Fruit fly (Drosophila melanogaster) whole organism, embryonic: ENCODE measurements around the gene Smu1.

Experiments
- Ada2b ChIP-seq: fragments of 200-800 bp; sonication (Bioruptor generic); IDR thresholded peaks from 2 replicates; pipeline ENCODE4 v1.3.6; 2022; ENCODE audit warnings: missing biosample characterization, missing genetic modification characterization
- Atf6 ChIP-seq: fragments of 200-800 bp; sonication (Bioruptor generic); IDR thresholded peaks from 2 replicates; pipeline ENCODE4 v1.3.6; 2022; ENCODE audit warnings: missing biosample characterization, missing genetic modification characterization
- Blimp-1 ChIP-seq: fragments of 200-800 bp; sonication (Bioruptor generic); optimal IDR thresholded peaks from 3 replicates; lab custom pipeline; 2018; ENCODE audit warnings: missing biosample characterization, missing genetic modification characterization, mild to moderate bottlenecking, moderate library complexity, missing genetic modification reagents
- CG10147 ChIP-seq: fragments of 200-800 bp; sonication (Bioruptor generic); optimal IDR thresholded peaks from 2 replicates; lab custom pipeline; 2019; ENCODE audit warnings: missing biosample characterization, mild to moderate bottlenecking, missing genetic modification characterization, moderate library complexity
- CG10462 ChIP-seq: fragments of 200-800 bp; sonication (Bioruptor generic); optimal IDR thresholded peaks from 2 replicates; lab custom pipeline; 2016; ENCODE audit warnings: missing biosample characterization, missing genetic modification characterization
- CG11085 ChIP-seq: fragments of 200-800 bp; sonication (Bioruptor generic); IDR thresholded peaks from 2 replicates; pipeline ENCODE4 v1.3.6; 2022; ENCODE audit warnings: missing biosample characterization, missing genetic modification characterization
- CG11247 ChIP-seq: fragments of 200-800 bp; sonication (Bioruptor generic); IDR thresholded peaks from 2 replicates; pipeline ENCODE4 v1.3.6; 2022; ENCODE audit warnings: missing biosample characterization, missing genetic modification characterization
- CG12236 ChIP-seq: fragments of 200-800 bp; sonication (Bioruptor generic); optimal IDR thresholded peaks from 2 replicates; lab custom pipeline; 2016; ENCODE audit warnings: missing biosample characterization, missing genetic modification characterization
- CG13296 ChIP-seq: fragments of 200-800 bp; sonication (Bioruptor generic); optimal IDR thresholded peaks from 3 replicates; lab custom pipeline; 2018; ENCODE audit warnings: missing biosample characterization, mild to moderate bottlenecking, missing genetic modification characterization
- CG13894 ChIP-seq: fragments of 200-800 bp; sonication (Bioruptor generic); optimal IDR thresholded peaks from 3 replicates; lab custom pipeline; 2018; ENCODE audit warnings: missing biosample characterization, mild to moderate bottlenecking, missing genetic modification characterization, moderate library complexity
- CG15011 ChIP-seq: fragments of 200-800 bp; sonication (Bioruptor generic); optimal IDR thresholded peaks from 3 replicates; lab custom pipeline; 2018; ENCODE audit warnings: missing biosample characterization, mild to moderate bottlenecking, missing genetic modification characterization
- CG15073 ChIP-seq: fragments of 200-800 bp; sonication (Bioruptor generic); optimal IDR thresholded peaks from 2 replicates; lab custom pipeline; 2016; ENCODE audit warnings: missing biosample characterization, missing genetic modification characterization
- CG15269 ChIP-seq: fragments of 200-800 bp; sonication (Bioruptor generic); optimal IDR thresholded peaks from 2 replicates; lab custom pipeline; 2018; ENCODE audit warnings: missing biosample characterization, mild to moderate bottlenecking, missing genetic modification characterization, moderate library complexity
- CG15601 ChIP-seq: fragments of 200-800 bp; sonication (Bioruptor generic); optimal IDR thresholded peaks from 3 replicates; lab custom pipeline; 2019; ENCODE audit warnings: missing biosample characterization, mild to moderate bottlenecking, missing genetic modification characterization, moderate library complexity
- CG17568 ChIP-seq: fragments of 200-800 bp; sonication (Bioruptor generic); optimal IDR thresholded peaks from 2 replicates; lab custom pipeline; 2018; ENCODE audit warnings: missing biosample characterization, mild to moderate bottlenecking, missing genetic modification characterization, moderate library complexity
- CG2202 ChIP-seq: fragments of 200-800 bp; sonication (Bioruptor generic); optimal IDR thresholded peaks from 2 replicates; lab custom pipeline; 2018; ENCODE audit warnings: missing biosample characterization, mild to moderate bottlenecking, missing genetic modification characterization
- CG31441 ChIP-seq: fragments of 200-800 bp; sonication (Bioruptor generic); IDR thresholded peaks from 2 replicates; pipeline ENCODE4 v1.3.6; 2022; ENCODE audit warnings: missing biosample characterization, missing genetic modification characterization
- CG34422 ChIP-seq: fragments of 200-800 bp; sonication (Bioruptor generic); IDR thresholded peaks from 3 replicates; pipeline ENCODE4 v1.3.6; 2022; ENCODE audit warnings: missing biosample characterization, missing genetic modification characterization
- CG3726 ChIP-seq: fragments of 200-800 bp; sonication (Bioruptor generic); IDR thresholded peaks from 3 replicates; pipeline ENCODE4, ENCODE4 v1.3.6; 2022; ENCODE audit warnings: missing biosample characterization, missing genetic modification characterization
- CG3995 ChIP-seq: fragments of 200-800 bp; sonication (Bioruptor generic); optimal IDR thresholded peaks from 3 replicates; lab custom pipeline; 2016; ENCODE audit warnings: missing biosample characterization, missing genetic modification characterization
- CG5180 ChIP-seq: fragments of 200-800 bp; sonication (Bioruptor generic); optimal IDR thresholded peaks from 3 replicates; lab custom pipeline; 2017; ENCODE audit warnings: missing biosample characterization, missing genetic modification characterization, mild to moderate bottlenecking, moderate library complexity, missing genetic modification reagents
- CG6854 ChIP-seq: fragments of 200-800 bp; sonication (Bioruptor generic); optimal IDR thresholded peaks from 3 replicates; lab custom pipeline; 2017; ENCODE audit warnings: missing biosample characterization, mild to moderate bottlenecking, missing genetic modification characterization
- CG8359 ChIP-seq: fragments of 200-800 bp; sonication (Bioruptor generic); optimal IDR thresholded peaks from 2 replicates; lab custom pipeline; 2017; ENCODE audit warnings: missing biosample characterization, mild to moderate bottlenecking, missing genetic modification characterization, borderline replicate concordance
- CG9797 ChIP-seq: fragments of 200-800 bp; sonication (Bioruptor generic); optimal IDR thresholded peaks from 3 replicates; lab custom pipeline; 2018; ENCODE audit warnings: missing biosample characterization, mild to moderate bottlenecking, missing genetic modification characterization
- D ChIP-seq, 2 experiments: fragments of 200-800 bp in 1 of 2; fragments of >200 bp in 1 of 2; sonication (Bioruptor generic) in 1 of 2; optimal IDR thresholded peaks; 2 replicates in 1 of 2; 3 replicates in 1 of 2; lab custom pipeline; 2017; ENCODE audit warnings: mild to moderate bottlenecking in 1 of 2, missing biosample characterization in 1 of 2, missing genetic modification characterization in 1 of 2, missing genetic modification reagents in 1 of 2
- Dip3 ChIP-seq: fragments of 200-800 bp; sonication (Bioruptor generic); optimal IDR thresholded peaks from 3 replicates; lab custom pipeline; 2016; ENCODE audit warnings: missing biosample characterization, missing genetic modification characterization
- Ets97D ChIP-seq: fragments of 200-800 bp; sonication (Bioruptor generic); optimal IDR thresholded peaks from 3 replicates; lab custom pipeline; 2016; ENCODE audit warnings: missing biosample characterization, missing genetic modification characterization
- Jarid2 ChIP-seq: fragments of 200-800 bp; sonication (Bioruptor generic); optimal IDR thresholded peaks from 3 replicates; lab custom pipeline; 2017; ENCODE audit warnings: mild to moderate bottlenecking, missing biosample characterization, missing genetic modification reagents, missing genetic modification characterization
- Nf-YB ChIP-seq: fragments of 200-800 bp; sonication (Bioruptor generic); optimal IDR thresholded peaks from 3 replicates; lab custom pipeline; 2019; ENCODE audit warnings: missing biosample characterization, mild to moderate bottlenecking, missing genetic modification characterization, moderate library complexity
- Opbp ChIP-seq: fragments of 200-800 bp; sonication (Bioruptor generic); IDR thresholded peaks from 3 replicates; pipeline ENCODE4 v1.3.6; 2022; ENCODE audit warnings: missing biosample characterization, missing genetic modification characterization; ENCODE audit not compliant: partially characterized antibody
- Ptx1 ChIP-seq: fragments of 200-800 bp; sonication (Bioruptor generic); IDR thresholded peaks from 2 replicates; pipeline ENCODE4 v1.3.6; 2022; ENCODE audit warnings: missing biosample characterization, missing genetic modification characterization
- Ravus ChIP-seq: fragments of 200-800 bp; sonication (Bioruptor generic); IDR thresholded peaks from 2 replicates; pipeline ENCODE4 v1.3.6; 2022; ENCODE audit warnings: missing biosample characterization, missing genetic modification characterization
- Sox100B ChIP-seq: fragments of 200-800 bp; sonication (Bioruptor generic); optimal IDR thresholded peaks from 3 replicates; lab custom pipeline; 2018; ENCODE audit warnings: missing biosample characterization, mild to moderate bottlenecking, missing genetic modification characterization
- Xrp1 ChIP-seq: fragments of 200-800 bp; sonication (Bioruptor generic); IDR thresholded peaks from 2 replicates; pipeline ENCODE4 v1.3.6; 2022; ENCODE audit warnings: missing biosample characterization, missing genetic modification characterization
- cas ChIP-seq: fragments of 200-800 bp; sonication (Bioruptor generic); IDR thresholded peaks from 2 replicates; pipeline ENCODE4 v1.3.6; 2022; ENCODE audit warnings: missing biosample characterization, missing genetic modification characterization
- corto ChIP-seq: fragments of 200-800 bp; sonication (Bioruptor generic); optimal IDR thresholded peaks from 2 replicates; lab custom pipeline; 2016; ENCODE audit warnings: missing biosample characterization, mild to moderate bottlenecking, missing genetic modification characterization, moderate library complexity
- da ChIP-seq: fragments of 200-800 bp; sonication (Bioruptor generic); optimal IDR thresholded peaks from 2 replicates; lab custom pipeline; 2016; ENCODE audit warnings: missing biosample characterization, missing genetic modification characterization
- fd102C ChIP-seq: fragments of 200-800 bp; sonication (Bioruptor generic); optimal IDR thresholded peaks from 2 replicates; lab custom pipeline; 2018; ENCODE audit warnings: missing biosample characterization, mild to moderate bottlenecking, missing genetic modification characterization, moderate library complexity
- gce ChIP-seq: fragments of 200-800 bp; sonication (Bioruptor generic); IDR thresholded peaks from 3 replicates; pipeline ENCODE4 v1.3.6; 2022; ENCODE audit warnings: missing biosample characterization, missing genetic modification characterization
- grau ChIP-seq: fragments of 200-800 bp; optimal IDR thresholded peaks from 3 replicates; lab custom pipeline; 2019; ENCODE audit warnings: missing biosample characterization, mild to moderate bottlenecking, missing genetic modification characterization, moderate library complexity
- lab ChIP-seq: fragments of 200-800 bp; sonication (Bioruptor generic); optimal IDR thresholded peaks from 3 replicates; lab custom pipeline; 2017; ENCODE audit warnings: missing biosample characterization, missing genetic modification characterization, mild to moderate bottlenecking, moderate library complexity, missing genetic modification reagents
- mam ChIP-seq: fragments of 200-800 bp; sonication (Bioruptor generic); optimal IDR thresholded peaks from 3 replicates; lab custom pipeline; 2016; ENCODE audit warnings: missing biosample characterization, missing genetic modification characterization
- nau ChIP-seq: fragments of 200-800 bp; sonication (Bioruptor generic); optimal IDR thresholded peaks from 3 replicates; lab custom pipeline; 2017; ENCODE audit warnings: missing biosample characterization, mild to moderate bottlenecking, missing genetic modification characterization, missing genetic modification reagents
- onecut ChIP-seq: fragments of 200-800 bp; sonication (Bioruptor generic); IDR thresholded peaks from 2 replicates; pipeline ENCODE4 v1.3.6; 2022; ENCODE audit warnings: missing biosample characterization, missing genetic modification characterization
- p53 ChIP-seq: fragments of 200-800 bp; sonication (Bioruptor generic); optimal IDR thresholded peaks from 2 replicates; lab custom pipeline; 2016; ENCODE audit warnings: missing biosample characterization, missing genetic modification characterization
- peb ChIP-seq: fragments of 200-800 bp; sonication (Bioruptor generic); IDR thresholded peaks from 2 replicates; pipeline ENCODE4 v1.3.6; 2022; ENCODE audit warnings: missing biosample characterization, missing genetic modification characterization
- ranshi ChIP-seq: fragments of 200-800 bp; sonication (Bioruptor generic); IDR thresholded peaks from 2 replicates; pipeline ENCODE4 v1.3.6; 2022; ENCODE audit warnings: missing biosample characterization, missing genetic modification characterization
- tgo ChIP-seq: fragments of 200-800 bp; sonication (Bioruptor generic); IDR thresholded peaks from 3 replicates; pipeline ENCODE4 v1.3.6; 2022; ENCODE audit warnings: missing biosample characterization, missing genetic modification characterization
- tin ChIP-seq: fragments of 200-800 bp; sonication (Bioruptor generic); optimal IDR thresholded peaks from 3 replicates; lab custom pipeline; 2016; ENCODE audit warnings: missing biosample characterization, missing genetic modification characterization
- zfh1 ChIP-seq: fragments of 200-800 bp; sonication (Bioruptor generic); IDR thresholded peaks from 3 replicates; pipeline ENCODE4 v1.3.6; 2022; ENCODE audit warnings: missing biosample characterization, missing genetic modification characterization

The Smu1 gene

dm6 chr3R:19028758-19029157 lies 47.6 kb upstream of the Smu1 start, which contains the start of the genes GatA and P5cr (continued):
- TF ChIP-seq Atf6 (GFP tag; lab: Robert Waterston, UW) (peak; percentile 86), corto (GFP tag; lab: Kevin White, UChicago) (no peak), CG6854 (GFP tag; lab: Kevin White, UChicago) (peak; percentile 51), CG3995 (GFP tag; lab: Kevin White, UChicago) (peak; percentile 41), cas (GFP tag; lab: Robert Waterston, UW) (peak; percentile 67; the same call in 1 of the 2 replicates), CG31441 (GFP tag; lab: Robert Waterston, UW) (peak; percentile 41; the same call in 1 of the 2 replicates), CG11247 (GFP tag; lab: Robert Waterston, UW) (peak; percentile 90), CG13296 (GFP tag; lab: Kevin White, UChicago) (peak; percentile 83), tgo (GFP tag; lab: Robert Waterston, UW) (peak; percentile 72), CG15269 (peak; percentile 87), CG10147 (GFP tag; lab: Kevin White, UChicago) (peak; percentile 62), D (optimal IDR thresholded peaks at IDR 0.05; lab: Kevin White, UChicago) (no peak), D (GFP tag; optimal IDR thresholded peaks at IDR 0.05; lab: Kevin White, UChicago) (no peak), CG8359 (no peak), Dip3 (GFP tag; lab: Kevin White, UChicago) (peak; percentile 86), Opbp (GFP tag; lab: Robert Waterston, UW) (no peak), nau (peak; percentile 67), CG3726 (GFP tag; lab: Robert Waterston, UW) (no peak), Xrp1 (GFP tag; lab: Robert Waterston, UW) (peak; percentile 60), CG10462 (GFP tag; lab: Kevin White, UChicago) (peak; percentile 8), CG15011 (GFP tag; lab: Kevin White, UChicago) (no peak), onecut (GFP tag; lab: Robert Waterston, UW) (peak; percentile 96), lab (GFP tag; lab: Kevin White, UChicago) (peak; percentile 93), peb (no peak), Ravus (GFP tag; lab: Robert Waterston, UW) (peak; percentile 34), CG5180 (GFP tag; lab: Kevin White, UChicago) (no peak), Nf-YB (GFP tag; lab: Kevin White, UChicago) (peak; percentile 15), CG15601 (tag; lab: Kevin White, UChicago) (peak; percentile 46), tin (GFP tag; lab: Kevin White, UChicago) (peak; percentile 84), gce (GFP tag; lab: Robert Waterston, UW) (peak; percentile 64; the same call in 2 of the 3 replicates), grau (tag; lab: Kevin White, UChicago) (peak; percentile 82), ranshi (GFP tag; lab: Robert Waterston, UW) (peak; percentile 80), zfh1 (GFP tag; lab: Robert Waterston, UW) (peak; percentile 69), CG12236 (GFP tag; lab: Kevin White, UChicago) (peak; percentile 54), CG9797 (peak; percentile 37), CG13894 (peak; percentile 87), CG15073 (GFP tag; lab: Kevin White, UChicago) (no peak), Blimp-1 (GFP tag; lab: Kevin White, UChicago) (no peak), p53 (peak; percentile 72), Sox100B (GFP tag; lab: Kevin White, UChicago) (no peak), CG2202 (tag; lab: Kevin White, UChicago) (no peak), da (GFP tag; lab: Kevin White, UChicago) (peak; percentile 65), CG11085 (GFP tag; lab: Robert Waterston, UW) (peak; percentile 82), Ptx1 (GFP tag; lab: Robert Waterston, UW) (peak; percentile 84), Ets97D (GFP tag; lab: Kevin White, UChicago) (peak; percentile 38), CG17568 (GFP tag; lab: Kevin White, UChicago) (no peak), fd102C (GFP tag; lab: Kevin White, UChicago) (no peak), Jarid2 (GFP tag; lab: Kevin White, UChicago) (peak; percentile 6), mam (GFP tag; lab: Kevin White, UChicago) (peak; percentile 94), Ada2b (GFP tag; lab: Robert Waterston, UW) (peak; percentile 76), CG34422 (GFP tag; lab: Robert Waterston, UW) (peak; percentile 77; the same call in 1 of the 3 replicates)
